Worm (Caenorhabditis elegans): ENCODE results near the gene str-222.

The str-222 gene

ce11 chrV:1607790-1608189 lies 28.2 kb upstream of the str-222 start, which contains the start of gene nhr-178 (continued):
- TF ChIP-seq ceh-28 (tag; optimal IDR thresholded peaks at IDR 0.05) (no peak), mep-1 (tag; optimal IDR thresholded peaks at IDR 0.05) (peak; percentile 33), F10B5.3 (tag; optimal IDR thresholded peaks at IDR 0.05) (no peak), nhr-48 (tag; optimal IDR thresholded peaks at IDR 0.05) (peak; percentile 59), ZK337.2 (GFP tag; IDR thresholded peaks at IDR 0.05) (no peak), D1046.2 (GFP tag; IDR thresholded peaks at IDR 0.05) (no peak), spr-1 (tag; optimal IDR thresholded peaks at IDR 0.05) (no peak), mdl-1 (tag; optimal IDR thresholded peaks at IDR 0.05) (peak in 1 of 2 experiments; percentile 45), ceh-44 (GFP tag; IDR thresholded peaks at IDR 0.05) (no peak), nhr-28 (tag; optimal IDR thresholded peaks at IDR 0.05) (peak; percentile 100), dmd-9 (GFP tag; IDR thresholded peaks at IDR 0.05) (no peak), daf-8 (GFP tag; IDR thresholded peaks at IDR 0.05) (no peak), mxl-3 (GFP tag; optimal IDR thresholded peaks at IDR 0.05) (peak; percentile 49), gei-8 (GFP tag; optimal IDR thresholded peaks at IDR 0.05) (no peak), pqm-1 (tag; optimal IDR thresholded peaks at IDR 0.05) (peak; percentile 79), dmd-6 (GFP tag; IDR thresholded peaks at IDR 0.05) (peak; percentile 93), zag-1 (tag; optimal IDR thresholded peaks at IDR 0.05) (no peak), tra-1 (GFP tag; IDR thresholded peaks at IDR 0.05) (peak; percentile 60; the same call in 1 of the 2 replicates)

- TF ChIP-seq aha-1 (tag) (peak; percentile 5), madf-5 (GFP tag; IDR thresholded peaks at IDR 0.05) (no peak), unc-62 (GFP tag; optimal IDR thresholded peaks at IDR 0.05 in 1 of 2) (peak in 1 of 2 experiments; percentile 35), unc-62 (tag; optimal IDR thresholded peaks at IDR 0.05) (no peak), nhr-28 (tag; optimal IDR thresholded peaks at IDR 0.05) (peak; percentile 89), dmd-6 (GFP tag; IDR thresholded peaks at IDR 0.05) (peak; percentile 63), dve-1 (tag; optimal IDR thresholded peaks at IDR 0.05; ENCODE audit: insufficient read depth) (peak; percentile 65), pqm-1 (tag; optimal IDR thresholded peaks at IDR 0.05) (peak; percentile 53), daf-16 (GFP tag; optimal IDR thresholded peaks at IDR 0.05) (no peak), daf-16 (tag; optimal IDR thresholded peaks at IDR 0.05) (peak; percentile 81), mdt-29 (GFP tag; IDR thresholded peaks at IDR 0.05) (no peak), nhr-102 (tag; optimal IDR thresholded peaks at IDR 0.05) (peak; percentile 36), mxl-3 (GFP tag; optimal IDR thresholded peaks at IDR 0.05) (peak; percentile 15), lsy-2 (tag; optimal IDR thresholded peaks at IDR 0.05) (no peak), hlh-11 (tag; optimal IDR thresholded peaks at IDR 0.05) (peak; percentile 51), php-3 (GFP tag; IDR thresholded peaks at IDR 0.05) (peak; percentile 56; the same call in 1 of the 2 replicates), F37D6.2 (tag; optimal IDR thresholded peaks at IDR 0.05) (no peak), lir-3 (tag; optimal IDR thresholded peaks at IDR 0.05) (no peak), nhr-77 (tag; optimal IDR thresholded peaks at IDR 0.05) (peak; percentile 16)
These were observed 25.9 kb upstream of the str-222 start, which contains the start of gene nhr-177 for ce11 chrV:1610097-1610496. nhr-177 (plus strand) TSS chrV:1610263.

ce11 chrV:1611570-1611969 lies 24.4 kb upstream of the str-222 start:
- TF ChIP-seq unc-62 (GFP tag; optimal IDR thresholded peaks at IDR 0.05 in 1 of 2) (peak in 1 of 2 experiments; percentile 1), unc-62 (tag; optimal IDR thresholded peaks at IDR 0.05) (no peak), aha-1 (tag) (peak; percentile 95), nhr-28 (tag; optimal IDR thresholded peaks at IDR 0.05) (no peak), nhr-11 (tag; optimal IDR thresholded peaks at IDR 0.05) (no peak), F37D6.2 (tag; optimal IDR thresholded peaks at IDR 0.05) (no peak), ceh-44 (GFP tag; IDR thresholded peaks at IDR 0.05) (no peak)

ce11 chrV:1614726-1615125 lies 21.2 kb upstream of the str-222 start, which contains the start of gene srbc-41:
srbc-41 (minus strand) TSS chrV:1614826.
- TF ChIP-seq tra-1 (GFP tag; IDR thresholded peaks at IDR 0.05): no peak
- no peak for TF ChIP-seq sdz-12 (GFP tag; optimal IDR thresholded peaks at IDR 0.05)
- TF ChIP-seq nhr-111 (GFP tag; optimal IDR thresholded peaks at IDR 0.05): no peak
- no peak for TF ChIP-seq ctbp-1 (GFP tag; IDR thresholded peaks at IDR 0.05)
- TF ChIP-seq Y5F2A.4 (GFP tag; optimal IDR thresholded peaks at IDR 0.05): no peak
